Worm (Caenorhabditis elegans) whole organism, L2 larva: ENCODE measurements around the gene nspg-14.
A peak's percentile ranks its signal among the peaks of the same experiment; 100 is the strongest.

Experiments used
- C34F6.9 ChIP-seq: fragments of 150-350 bp; optimal IDR thresholded peaks from 2 replicates; lab custom pipeline; 2014; ENCODE audit warnings: missing biosample characterization, missing genetic modification characterization
- F13H6.1 ChIP-seq: sonication (generic microtip); optimal IDR thresholded peaks from 2 replicates; lab custom pipeline; 2016; ENCODE audit warnings: missing genetic modification characterization, missing compliant biosample characterization
- Y55F3AM.14 ChIP-seq: fragments of 200-800 bp; sonication (Bioruptor generic); optimal IDR thresholded peaks from 2 replicates; lab custom pipeline; 2018; ENCODE audit warnings: mild to moderate bottlenecking, missing genetic modification characterization, missing compliant biosample characterization
- alr-1 ChIP-seq: fragments of 150-350 bp; optimal IDR thresholded peaks from 2 replicates; lab custom pipeline; 2014; ENCODE audit warnings: missing biosample characterization, missing genetic modification characterization
- aly-2 ChIP-seq: fragments of 150-350 bp; optimal IDR thresholded peaks from 2 replicates; lab custom pipeline; 2014; ENCODE audit warnings: missing biosample characterization, missing genetic modification characterization
- ama-1 ChIP-seq: fragments of 150-350 bp; optimal IDR thresholded peaks from 2 replicates; lab custom pipeline; 2018; ENCODE audit warnings: inconsistent platforms
- ceh-82 ChIP-seq: fragments of 150-350 bp; optimal IDR thresholded peaks from 2 replicates; lab custom pipeline; 2014; ENCODE audit warnings: missing biosample characterization, missing genetic modification characterization
- crh-2 ChIP-seq: sonication (generic microtip); optimal IDR thresholded peaks from 2 replicates; lab custom pipeline; 2017; ENCODE audit warnings: missing biosample characterization, missing genetic modification characterization
- dmd-4 ChIP-seq: sonication (generic microtip); optimal IDR thresholded peaks from 2 replicates; lab custom pipeline; 2017; ENCODE audit warnings: missing biosample characterization, missing genetic modification characterization
- elt-1 ChIP-seq: fragments of 150-350 bp; optimal IDR thresholded peaks from 2 replicates; lab custom pipeline; 2014; ENCODE audit warnings: missing biosample characterization, missing genetic modification characterization
- fos-1 ChIP-seq: fragments of 150-350 bp; optimal IDR thresholded peaks from 2 replicates; lab custom pipeline; 2014; ENCODE audit warnings: missing biosample characterization, missing genetic modification characterization
- gmeb-1 ChIP-seq: fragments of 150-350 bp; optimal IDR thresholded peaks from 2 replicates; lab custom pipeline; 2014; ENCODE audit warnings: missing biosample characterization, missing genetic modification characterization
- lin-13 ChIP-seq: fragments of 150-350 bp; optimal IDR thresholded peaks from 2 replicates; lab custom pipeline; 2014; ENCODE audit warnings: missing biosample characterization, missing genetic modification reagents, missing genetic modification characterization
- lsy-2 ChIP-seq, 2 experiments: fragments of 150-350 bp in 1 of 2; sonication (generic microtip) in 1 of 2; optimal IDR thresholded peaks; 2 replicates each; lab custom pipeline; 2014 to 2017; ENCODE audit warnings: missing biosample characterization in 2 of 2, missing genetic modification characterization in 2 of 2
- mab-5 ChIP-seq: fragments of 150-350 bp; optimal IDR thresholded peaks from 2 replicates; lab custom pipeline; 2014; ENCODE audit warnings: missing biosample characterization, missing genetic modification characterization
- mbf-1 ChIP-seq: sonication (generic microtip); optimal IDR thresholded peaks from 2 replicates; lab custom pipeline; 2017; ENCODE audit warnings: missing biosample characterization, missing genetic modification characterization
- mdl-1 ChIP-seq, 2 experiments: fragments of 150-350 bp in 1 of 2; sonication (generic microtip) in 1 of 2; optimal IDR thresholded peaks; 2 replicates each; lab custom pipeline; 2017; ENCODE audit warnings: missing biosample characterization in 2 of 2, missing genetic modification characterization in 2 of 2
- nhr-10 ChIP-seq: sonication (generic microtip); optimal IDR thresholded peaks from 2 replicates; lab custom pipeline; 2017; ENCODE audit warnings: missing biosample characterization, missing genetic modification characterization
- nhr-11 ChIP-seq: fragments of 150-350 bp; optimal IDR thresholded peaks from 2 replicates; lab custom pipeline; 2014; ENCODE audit warnings: missing biosample characterization, missing genetic modification characterization
- nhr-12 ChIP-seq: fragments of 150-350 bp; optimal IDR thresholded peaks from 2 replicates; lab custom pipeline; 2014; ENCODE audit warnings: missing biosample characterization, missing genetic modification characterization
- nhr-129 ChIP-seq: fragments of 150-350 bp; optimal IDR thresholded peaks from 2 replicates; lab custom pipeline; 2014; ENCODE audit warnings: missing biosample characterization, missing genetic modification characterization
- nhr-21 ChIP-seq: fragments of 150-350 bp; optimal IDR thresholded peaks from 2 replicates; lab custom pipeline; 2014; ENCODE audit warnings: missing biosample characterization, missing genetic modification characterization
- nhr-25 ChIP-seq: fragments of 150-350 bp; sonication (generic microtip); optimal IDR thresholded peaks from 3 replicates; lab custom pipeline; 2014; ENCODE audit warnings: missing biosample characterization, missing genetic modification characterization
- nhr-6 ChIP-seq: fragments of 150-350 bp; optimal IDR thresholded peaks from 2 replicates; lab custom pipeline; 2014; ENCODE audit warnings: missing biosample characterization, missing genetic modification characterization
- nhr-77 ChIP-seq: fragments of 150-350 bp; optimal IDR thresholded peaks from 2 replicates; lab custom pipeline; 2014; ENCODE audit warnings: missing biosample characterization, missing genetic modification characterization
- peb-1 ChIP-seq: fragments of 150-350 bp; optimal IDR thresholded peaks from 2 replicates; lab custom pipeline; 2014; ENCODE audit warnings: missing biosample characterization, missing genetic modification characterization
- sem-4 ChIP-seq: fragments of 150-350 bp; optimal IDR thresholded peaks from 2 replicates; lab custom pipeline; 2014; ENCODE audit warnings: missing biosample characterization, missing genetic modification reagents, missing genetic modification characterization
- skn-1 ChIP-seq: sonication (generic microtip); optimal IDR thresholded peaks from 2 replicates; lab custom pipeline; 2017; ENCODE audit warnings: missing biosample characterization, missing genetic modification characterization
- sma-3 ChIP-seq: sonication (generic microtip); optimal IDR thresholded peaks from 2 replicates; lab custom pipeline; 2016; ENCODE audit warnings: missing genetic modification reagents, missing genetic modification characterization, missing compliant biosample characterization
- sma-9 ChIP-seq, 2 experiments: fragments of 150-350 bp in 1 of 2; sonication (generic microtip) in 1 of 2; optimal IDR thresholded peaks; 2 replicates each; lab custom pipeline; 2014 to 2016; ENCODE audit warnings: missing genetic modification characterization in 2 of 2, mild to moderate bottlenecking in 1 of 2, missing biosample characterization in 1 of 2, missing compliant biosample characterization in 1 of 2, missing genetic modification reagents in 1 of 2, moderate library complexity in 1 of 2
- snpc-4 ChIP-seq: fragments of 150-350 bp; optimal IDR thresholded peaks from 2 replicates; lab custom pipeline; 2014; ENCODE audit warnings: missing biosample characterization, missing genetic modification characterization
- unc-39 ChIP-seq: fragments of 150-350 bp; optimal IDR thresholded peaks from 2 replicates; lab custom pipeline; 2014; ENCODE audit warnings: missing biosample characterization, missing genetic modification characterization
- unc-55 ChIP-seq: fragments of 150-350 bp; sonication (generic microtip); optimal IDR thresholded peaks from 3 replicates; lab custom pipeline; 2014; ENCODE audit warnings: missing biosample characterization, missing genetic modification reagents, missing genetic modification characterization
- unc-62 ChIP-seq: fragments of 150-350 bp; optimal IDR thresholded peaks from 2 replicates; lab custom pipeline; 2014; ENCODE audit warnings: missing biosample characterization, missing genetic modification reagents, missing genetic modification characterization
- zag-1 ChIP-seq: fragments of 150-350 bp; optimal IDR thresholded peaks from 2 replicates; lab custom pipeline; 2014; ENCODE audit warnings: missing biosample characterization, missing genetic modification characterization
- ztf-1 ChIP-seq: fragments of 200-800 bp; sonication (Bioruptor generic); conservative IDR thresholded peaks from 2 replicates; pipeline ENCODE4 v1.3.6; 2022; ENCODE audit warnings: missing genetic modification characterization, missing compliant biosample characterization

Gene nspg-14

DNA sequence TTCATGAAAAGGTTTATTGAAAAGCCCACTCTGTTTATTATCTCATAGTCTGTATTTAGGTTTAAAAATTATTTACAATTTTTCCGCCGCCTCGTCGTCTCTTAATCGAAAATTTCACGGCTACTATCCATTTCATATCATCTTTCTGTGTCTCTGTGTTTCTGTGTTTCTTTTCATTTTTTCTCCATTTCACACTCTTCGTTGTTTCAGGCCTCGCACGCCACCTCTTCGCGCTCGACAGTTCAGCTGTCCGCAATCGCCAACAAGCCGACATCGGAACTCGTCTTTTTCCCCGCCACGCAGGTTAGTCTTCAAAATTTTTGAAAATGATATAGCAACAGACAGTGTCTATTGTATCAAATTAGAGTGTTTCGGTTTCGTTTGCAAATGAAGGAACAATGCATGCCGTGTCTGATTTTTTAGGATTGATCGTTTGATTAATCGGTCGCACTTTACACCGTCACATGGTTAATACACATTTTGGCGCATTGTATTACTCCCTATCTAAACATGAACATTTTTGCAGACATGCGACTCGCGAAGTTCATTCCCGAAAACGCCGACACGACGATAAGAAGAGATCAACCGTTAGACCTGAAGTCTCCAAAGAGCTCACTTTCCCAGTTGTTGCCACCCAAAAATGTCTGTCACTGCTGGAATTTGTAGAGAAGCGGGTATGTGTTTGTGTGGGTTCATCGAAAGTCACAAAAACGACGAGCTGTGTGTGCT, 41.8 kb upstream of the nspg-14 start:
- TF ChIP-seq nhr-6: no peak
- TF ChIP-seq sma-9 (GFP tag; optimal IDR thresholded peaks at IDR 0.05; lab: Kevin White, UChicago): peak; percentile 6
- TF ChIP-seq sma-9 (tag; optimal IDR thresholded peaks at IDR 0.05; lab: Kevin White, UChicago): no peak

DNA sequence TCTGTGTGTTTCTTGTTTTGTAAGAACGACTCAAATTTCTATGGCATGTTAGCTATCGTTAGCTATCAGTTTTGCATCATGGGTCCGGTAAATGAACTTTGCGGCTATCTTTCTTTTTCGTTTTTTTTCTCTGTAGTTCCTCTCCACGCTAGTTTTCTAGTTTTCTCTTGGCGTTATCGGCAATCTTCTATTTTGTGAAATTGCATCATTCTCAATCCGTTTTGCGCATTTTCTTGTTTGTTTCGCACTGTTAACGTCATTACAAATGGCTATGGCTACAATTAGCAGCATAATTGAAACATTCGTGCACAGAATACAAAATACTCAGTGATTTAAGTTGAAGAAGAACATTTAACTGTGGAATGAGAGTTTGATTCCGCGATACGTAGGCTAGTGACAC, 39.8 kb upstream of the nspg-14 start:
- peak; percentile 1 for TF ChIP-seq sma-9 (GFP tag; optimal IDR thresholded peaks at IDR 0.05; lab: Kevin White, UChicago)
- no peak for TF ChIP-seq sma-9 (tag; optimal IDR thresholded peaks at IDR 0.05; lab: Kevin White, UChicago)
- no peak for TF ChIP-seq ceh-82 (tag; lab: Kevin White, UChicago)
- no peak for TF ChIP-seq mdl-1 (tag; optimal IDR thresholded peaks at IDR 0.05; lab: Kevin White, UChicago)
- TF ChIP-seq nhr-12 (tag; lab: Kevin White, UChicago): no peak
- TF ChIP-seq sem-4 (tag; lab: Kevin White, UChicago): peak; percentile 50
- TF ChIP-seq snpc-4 (tag; lab: Kevin White, UChicago): no peak
- peak in 1 of 2 experiments; percentile 15 for TF ChIP-seq lsy-2 (tag; optimal IDR thresholded peaks at IDR 0.05; lab: Kevin White, UChicago)
- TF ChIP-seq ama-1 (lab: Kevin White, UChicago): peak; percentile 17
- peak; percentile 19 for TF ChIP-seq zag-1 (tag; lab: Kevin White, UChicago)
- TF ChIP-seq unc-62 (GFP tag; lab: Kevin White, UChicago): no peak
- TF ChIP-seq mbf-1 (tag; lab: Kevin White, UChicago): no peak
- TF ChIP-seq Y55F3AM.14 (GFP tag; lab: Kevin White, UChicago): no peak
- TF ChIP-seq lin-13 (GFP tag; lab: Kevin White, UChicago): peak; percentile 20
- peak; percentile 98 for TF ChIP-seq nhr-129
- TF ChIP-seq alr-1: no peak
- TF ChIP-seq peb-1 (tag; lab: Kevin White, UChicago): no peak
- no peak for TF ChIP-seq dmd-4 (tag; lab: Kevin White, UChicago)
- no peak for TF ChIP-seq nhr-77 (tag; lab: Kevin White, UChicago)
- no peak for TF ChIP-seq mab-5 (tag; lab: Kevin White, UChicago)
- TF ChIP-seq nhr-11 (tag; lab: Kevin White, UChicago): peak; percentile 11

ce11 chrX:5213565-5213964, 39.3 kb upstream of the nspg-14 start:
- no peak for TF ChIP-seq aly-2 (tag; lab: Kevin White, UChicago)
- peak; percentile 53 for TF ChIP-seq gmeb-1 (tag; lab: Kevin White, UChicago)
- TF ChIP-seq lsy-2 (tag; optimal IDR thresholded peaks at IDR 0.05; lab: Kevin White, UChicago): peak in 1 of 2 experiments; percentile 9
- no peak for TF ChIP-seq peb-1 (tag; lab: Kevin White, UChicago)
- TF ChIP-seq sma-9 (GFP tag; optimal IDR thresholded peaks at IDR 0.05; lab: Kevin White, UChicago): peak; percentile 71
- TF ChIP-seq sma-9 (tag; optimal IDR thresholded peaks at IDR 0.05; lab: Kevin White, UChicago): no peak
- TF ChIP-seq elt-1 (tag; lab: Kevin White, UChicago): no peak
- TF ChIP-seq skn-1 (tag; lab: Kevin White, UChicago): no peak
- peak; percentile 59 for TF ChIP-seq F13H6.1
- peak; percentile 66 for TF ChIP-seq nhr-21 (tag; lab: Kevin White, UChicago)
- TF ChIP-seq ztf-1 (GFP tag; lab: Robert Waterston, UW): no peak
- peak; percentile 94 for TF ChIP-seq fos-1 (tag; lab: Kevin White, UChicago)
- TF ChIP-seq sma-3 (GFP tag; lab: Kevin White, UChicago): peak; percentile 1
- peak; percentile 93 for TF ChIP-seq nhr-129
- TF ChIP-seq crh-2 (tag; lab: Kevin White, UChicago): peak; percentile 72

DNA sequence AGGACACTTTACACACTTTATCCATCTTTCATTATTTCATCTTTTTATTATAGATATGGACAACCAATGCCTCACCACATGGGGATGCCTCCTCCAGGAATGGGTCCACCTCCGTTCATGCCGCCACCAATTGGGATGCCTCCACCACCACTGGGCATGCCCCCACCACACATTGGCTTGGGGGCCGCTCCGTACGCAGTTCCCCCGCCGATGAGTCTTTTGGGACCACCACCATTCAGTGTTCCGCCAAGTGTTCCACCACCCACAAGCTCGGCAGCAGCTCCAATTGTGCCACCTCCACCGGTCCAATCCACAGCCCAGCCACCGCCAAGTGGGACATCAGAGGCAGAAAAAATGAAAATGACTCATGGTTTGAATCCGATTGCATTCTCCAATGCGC, 38.1 kb upstream of the nspg-14 start:
- TF ChIP-seq unc-39 (tag; lab: Kevin White, UChicago) (no peak), C34F6.9 (tag; lab: Kevin White, UChicago) (no peak), nhr-10 (tag; lab: Kevin White, UChicago) (no peak), lin-13 (GFP tag; lab: Kevin White, UChicago) (no peak), nhr-25 (tag; lab: Kevin White, UChicago) (no peak), crh-2 (tag; lab: Kevin White, UChicago) (no peak), mab-5 (tag; lab: Kevin White, UChicago) (no peak), ama-1 (lab: Kevin White, UChicago) (no peak), lsy-2 (tag; optimal IDR thresholded peaks at IDR 0.05; lab: Kevin White, UChicago) (no peak), nhr-21 (tag; lab: Kevin White, UChicago) (no peak), elt-1 (tag; lab: Kevin White, UChicago) (no peak), nhr-6 (no peak), F13H6.1 (no peak), gmeb-1 (tag; lab: Kevin White, UChicago) (no peak), unc-55 (no peak)
